Fruit fly (Drosophila melanogaster) whole organism, embryonic: ENCODE results near the gene BckdhA.

Source experiments
- ATbp ChIP-seq: fragments of 200-800 bp; sonication (Bioruptor generic); optimal IDR thresholded peaks from 2 replicates; lab custom pipeline; 2017; ENCODE audit warnings: missing biosample characterization, mild to moderate bottlenecking, missing genetic modification characterization, missing genetic modification reagents
- Adf1 ChIP-seq: fragments of 200-800 bp; sonication (Bioruptor generic); IDR thresholded peaks from 2 replicates; pipeline ENCODE4 v1.3.6; 2022; ENCODE audit warnings: missing biosample characterization, missing genetic modification characterization
- Atf-2 ChIP-seq: fragments of 200-800 bp; sonication (Bioruptor generic); optimal IDR thresholded peaks from 2 replicates; lab custom pipeline; 2016; ENCODE audit warnings: missing biosample characterization, missing genetic modification characterization
- CG11456 ChIP-seq: fragments of 200-800 bp; sonication (Bioruptor generic); IDR thresholded peaks from 3 replicates; pipeline ENCODE4 v1.3.6; 2022; ENCODE audit warnings: missing biosample characterization, missing genetic modification characterization
- CG12104 ChIP-seq: fragments of 200-800 bp; sonication (Bioruptor generic); optimal IDR thresholded peaks from 3 replicates; lab custom pipeline; 2016; ENCODE audit warnings: missing biosample characterization, missing genetic modification characterization
- CG13775 ChIP-seq: fragments of 200-800 bp; sonication (Bioruptor generic); optimal IDR thresholded peaks from 3 replicates; lab custom pipeline; 2017; ENCODE audit warnings: missing biosample characterization, mild to moderate bottlenecking, missing genetic modification characterization
- CG14441 ChIP-seq: fragments of 200-800 bp; sonication (Bioruptor generic); IDR thresholded peaks from 2 replicates; pipeline ENCODE4 v1.3.6; 2022; ENCODE audit warnings: missing biosample characterization, missing genetic modification characterization
- CG1529 ChIP-seq: fragments of 200-800 bp; sonication (Bioruptor generic); optimal IDR thresholded peaks from 3 replicates; lab custom pipeline; 2018; ENCODE audit warnings: missing biosample characterization, missing genetic modification characterization
- CG15479 ChIP-seq: fragments of 200-800 bp; sonication (Bioruptor generic); optimal IDR thresholded peaks from 3 replicates; lab custom pipeline; 2019; ENCODE audit warnings: missing biosample characterization, mild to moderate bottlenecking, missing genetic modification characterization, moderate library complexity
- CG16863 ChIP-seq: fragments of 200-800 bp; sonication (Bioruptor generic); optimal IDR thresholded peaks from 3 replicates; lab custom pipeline; 2016; ENCODE audit warnings: missing biosample characterization, missing genetic modification characterization
- CG17328 ChIP-seq: fragments of 200-800 bp; sonication (Bioruptor generic); IDR thresholded peaks from 2 replicates; pipeline ENCODE4 v1.3.6; 2022; ENCODE audit warnings: missing biosample characterization, missing genetic modification characterization
- CG17359 ChIP-seq: fragments of 200-800 bp; sonication (Bioruptor generic); optimal IDR thresholded peaks from 3 replicates; lab custom pipeline; 2018; ENCODE audit warnings: missing biosample characterization, mild to moderate bottlenecking, missing genetic modification characterization, moderate library complexity
- CG18011 ChIP-seq: fragments of 200-800 bp; sonication (Bioruptor generic); optimal IDR thresholded peaks from 2 replicates; lab custom pipeline; 2017; ENCODE audit warnings: missing biosample characterization, missing genetic modification characterization, mild to moderate bottlenecking, moderate library complexity, missing genotype
- CG2202 ChIP-seq: fragments of 200-800 bp; sonication (Bioruptor generic); optimal IDR thresholded peaks from 2 replicates; lab custom pipeline; 2018; ENCODE audit warnings: missing biosample characterization, mild to moderate bottlenecking, missing genetic modification characterization
- CG2678 ChIP-seq: fragments of 200-800 bp; sonication (Bioruptor generic); optimal IDR thresholded peaks from 3 replicates; lab custom pipeline; 2019; ENCODE audit warnings: missing biosample characterization, mild to moderate bottlenecking, missing genetic modification characterization, moderate library complexity
- CG34224 ChIP-seq: fragments of 200-800 bp; sonication (Bioruptor generic); IDR thresholded peaks from 3 replicates; pipeline ENCODE4 v1.3.6; 2022; ENCODE audit warnings: missing biosample characterization, missing genetic modification characterization; ENCODE audit not compliant: partially characterized antibody
- CG3726 ChIP-seq: fragments of 200-800 bp; sonication (Bioruptor generic); IDR thresholded peaks from 3 replicates; pipeline ENCODE4, ENCODE4 v1.3.6; 2022; ENCODE audit warnings: missing biosample characterization, missing genetic modification characterization
- CG6791 ChIP-seq: fragments of 200-800 bp; sonication (Bioruptor generic); IDR thresholded peaks from 3 replicates; pipeline ENCODE4 v1.3.6; 2022; ENCODE audit warnings: missing biosample characterization, missing genetic modification characterization; ENCODE audit not compliant: partially characterized antibody
- CG8089 ChIP-seq: fragments of 200-800 bp; sonication (Bioruptor generic); optimal IDR thresholded peaks from 3 replicates; lab custom pipeline; 2016; ENCODE audit warnings: missing biosample characterization, missing genetic modification characterization
- CG8388 ChIP-seq: fragments of 200-800 bp; sonication (Bioruptor generic); optimal IDR thresholded peaks from 2 replicates; lab custom pipeline; 2019; ENCODE audit warnings: missing biosample characterization, mild to moderate bottlenecking, missing genetic modification characterization, moderate library complexity
- CG8478 ChIP-seq: fragments of >200 bp; optimal IDR thresholded peaks from 2 replicates; lab custom pipeline; 2018
- CoRest ChIP-seq: fragments of 200-800 bp; sonication (Bioruptor generic); optimal IDR thresholded peaks from 3 replicates; lab custom pipeline; 2018; ENCODE audit warnings: missing biosample characterization, mild to moderate bottlenecking, missing genetic modification characterization, moderate library complexity
- D ChIP-seq, 2 experiments: fragments of 200-800 bp in 1 of 2; fragments of >200 bp in 1 of 2; sonication (Bioruptor generic) in 1 of 2; optimal IDR thresholded peaks; 2 replicates in 1 of 2; 3 replicates in 1 of 2; lab custom pipeline; 2017; ENCODE audit warnings: mild to moderate bottlenecking in 1 of 2, missing biosample characterization in 1 of 2, missing genetic modification characterization in 1 of 2, missing genetic modification reagents in 1 of 2
- Deaf1 ChIP-seq: fragments of 200-800 bp; optimal IDR thresholded peaks from 3 replicates; lab custom pipeline; 2019; ENCODE audit warnings: missing biosample characterization, mild to moderate bottlenecking, missing genetic modification characterization, moderate library complexity
- Dip2 ChIP-seq: fragments of 200-800 bp; sonication (Bioruptor generic); IDR thresholded peaks from 2 replicates; pipeline ENCODE4 v1.3.6; 2022; ENCODE audit warnings: missing biosample characterization, missing genetic modification characterization
- Fer1 ChIP-seq: fragments of 200-800 bp; sonication (Bioruptor generic); optimal IDR thresholded peaks from 2 replicates; lab custom pipeline; 2017; ENCODE audit warnings: missing biosample characterization, mild to moderate bottlenecking, missing genetic modification characterization
- H15 ChIP-seq: fragments of 200-800 bp; sonication (Bioruptor generic); IDR thresholded peaks from 3 replicates; pipeline ENCODE4 v1.3.6; 2022; ENCODE audit warnings: missing biosample characterization, missing genetic modification characterization
- Lim3 ChIP-seq: fragments of 200-800 bp; sonication (Bioruptor generic); IDR thresholded peaks from 2 replicates; pipeline ENCODE4 v1.3.6; 2022; ENCODE audit warnings: missing biosample characterization, missing genetic modification characterization
- Lpt ChIP-seq: fragments of >200 bp; optimal IDR thresholded peaks from 2 replicates; lab custom pipeline; 2018; ENCODE audit warnings: missing biosample characterization, missing genetic modification characterization
- MESR4 ChIP-seq: fragments of 200-800 bp; sonication (Bioruptor generic); optimal IDR thresholded peaks from 2 replicates; lab custom pipeline; 2018; ENCODE audit warnings: missing biosample characterization, mild to moderate bottlenecking, missing genetic modification characterization, moderate library complexity
- Opbp ChIP-seq: fragments of 200-800 bp; sonication (Bioruptor generic); IDR thresholded peaks from 3 replicates; pipeline ENCODE4 v1.3.6; 2022; ENCODE audit warnings: missing biosample characterization, missing genetic modification characterization; ENCODE audit not compliant: partially characterized antibody
- PHDP ChIP-seq: fragments of 200-800 bp; sonication (Bioruptor generic); optimal IDR thresholded peaks from 3 replicates; lab custom pipeline; 2018; ENCODE audit warnings: missing biosample characterization, mild to moderate bottlenecking, missing genetic modification characterization, moderate library complexity
- Rx ChIP-seq: fragments of 200-800 bp; sonication (Bioruptor generic); IDR thresholded peaks from 2 replicates; pipeline ENCODE4 v1.3.6; 2022; ENCODE audit warnings: missing biosample characterization, missing genetic modification characterization
- croc ChIP-seq: fragments of 200-800 bp; sonication (Bioruptor generic); conservative IDR thresholded peaks from 3 replicates; pipeline ENCODE4 v1.3.6; 2022; ENCODE audit warnings: missing biosample characterization, missing genetic modification characterization
- crp ChIP-seq, 2 experiments: fragments of 200-800 bp; sonication (Bioruptor generic); optimal IDR thresholded peaks; 2 replicates in 1 of 2; 3 replicates in 1 of 2; lab custom pipeline; 2017; ENCODE audit warnings: missing biosample characterization in 2 of 2, missing genetic modification characterization in 2 of 2, mild to moderate bottlenecking in 1 of 2, moderate library complexity in 1 of 2
- dati ChIP-seq: fragments of 200-800 bp; sonication (Bioruptor generic); IDR thresholded peaks from 2 replicates; pipeline ENCODE4 v1.3.6; 2022; ENCODE audit warnings: missing biosample characterization, missing genetic modification characterization
- emc ChIP-seq: fragments of 200-800 bp; sonication (Bioruptor generic); optimal IDR thresholded peaks from 2 replicates; lab custom pipeline; 2016; ENCODE audit warnings: missing biosample characterization, missing genetic modification characterization
- eve ChIP-seq, 2 experiments: fragments of >200 bp; optimal IDR thresholded peaks; 2 replicates each; lab custom pipeline; 2017; ENCODE audit warnings: missing biosample characterization in 2 of 2, missing genetic modification characterization in 2 of 2
- gro ChIP-seq: fragments of 200-800 bp; sonication (Bioruptor generic); optimal IDR thresholded peaks from 2 replicates; lab custom pipeline; 2016; ENCODE audit warnings: missing biosample characterization, missing genetic modification characterization
- hb ChIP-seq: fragments of 200-800 bp; sonication (Bioruptor generic); IDR thresholded peaks from 3 replicates; pipeline ENCODE4 v1.3.6; 2022; ENCODE audit warnings: missing biosample characterization, missing genetic modification characterization; ENCODE audit not compliant: partially characterized antibody
- kni ChIP-seq: fragments of 200-800 bp; sonication (Bioruptor generic); optimal IDR thresholded peaks from 3 replicates; lab custom pipeline; 2017; ENCODE audit warnings: mild to moderate bottlenecking, missing biosample characterization, missing genetic modification reagents, missing genetic modification characterization
- lilli ChIP-seq: fragments of 200-800 bp; sonication (Bioruptor generic); optimal IDR thresholded peaks from 3 replicates; lab custom pipeline; 2016; ENCODE audit warnings: missing biosample characterization, missing genetic modification characterization
- lola ChIP-seq, 3 experiments: fragments of >200 bp in 2 of 3; fragments of 200-800 bp in 1 of 3; sonication (Bioruptor generic) in 1 of 3; optimal IDR thresholded peaks; 2 replicates each; lab custom pipeline; 2017 to 2019; ENCODE audit warnings: missing biosample characterization in 3 of 3, missing genetic modification characterization in 3 of 3, mild to moderate bottlenecking in 1 of 3, moderate library complexity in 1 of 3
- nau ChIP-seq: fragments of 200-800 bp; sonication (Bioruptor generic); optimal IDR thresholded peaks from 3 replicates; lab custom pipeline; 2017; ENCODE audit warnings: missing biosample characterization, mild to moderate bottlenecking, missing genetic modification characterization, missing genetic modification reagents
- onecut ChIP-seq: fragments of 200-800 bp; sonication (Bioruptor generic); IDR thresholded peaks from 2 replicates; pipeline ENCODE4 v1.3.6; 2022; ENCODE audit warnings: missing biosample characterization, missing genetic modification characterization
- pfk ChIP-seq: fragments of 200-800 bp; sonication (Bioruptor generic); optimal IDR thresholded peaks from 2 replicates; lab custom pipeline; 2018; ENCODE audit warnings: missing biosample characterization, mild to moderate bottlenecking, missing genetic modification characterization, moderate library complexity
- ranshi ChIP-seq: fragments of 200-800 bp; sonication (Bioruptor generic); IDR thresholded peaks from 2 replicates; pipeline ENCODE4 v1.3.6; 2022; ENCODE audit warnings: missing biosample characterization, missing genetic modification characterization
- schlank ChIP-seq: fragments of 200-800 bp; sonication (Bioruptor generic); optimal IDR thresholded peaks from 2 replicates; lab custom pipeline; 2018; ENCODE audit warnings: missing biosample characterization, mild to moderate bottlenecking, missing genetic modification characterization
- sna ChIP-seq: fragments of 200-800 bp; sonication (Bioruptor generic); IDR thresholded peaks from 2 replicates; pipeline ENCODE4 v1.3.6; 2022; ENCODE audit warnings: missing biosample characterization, missing genetic modification characterization; ENCODE audit not compliant: partially characterized antibody
- tup ChIP-seq: fragments of 200-800 bp; sonication (Bioruptor generic); optimal IDR thresholded peaks from 2 replicates; lab custom pipeline; 2016; ENCODE audit warnings: missing biosample characterization, mild to moderate bottlenecking, missing genetic modification characterization, moderate library complexity

Gene BckdhA

dm6 chr3R:9605084-9605483, 49.5 kb downstream of the BckdhA start (continued):
- TF ChIP-seq PHDP (tag; lab: Kevin White, UChicago) = no peak
- peak in 1 of 2 experiments; percentile 41 for TF ChIP-seq eve (GFP tag; optimal IDR thresholded peaks at IDR 0.05; lab: Kevin White, UChicago)
- TF ChIP-seq CG8388 = peak; percentile 51
- no peak for TF ChIP-seq Opbp (GFP tag; lab: Robert Waterston, UW)
- no peak for TF ChIP-seq onecut
- no peak for TF ChIP-seq CG17359
- TF ChIP-seq Deaf1 (tag; lab: Kevin White, UChicago) = no peak
- peak; percentile 26 for TF ChIP-seq CG2202 (tag; lab: Kevin White, UChicago)
- TF ChIP-seq Rx (GFP tag; lab: Robert Waterston, UW) = no peak
- TF ChIP-seq croc = peak; percentile 48; the same call in 2 of the 3 replicates
- peak; percentile 28 for TF ChIP-seq CoRest (tag; lab: Kevin White, UChicago)
- no peak for TF ChIP-seq Dip2 (GFP tag; lab: Robert Waterston, UW)
- TF ChIP-seq Fer1 = no peak
- TF ChIP-seq CG11456 (GFP tag; lab: Robert Waterston, UW) = no peak
- peak; percentile 34 for TF ChIP-seq lilli (GFP tag; lab: Kevin White, UChicago)
- TF ChIP-seq CG13775 (GFP tag; lab: Kevin White, UChicago) = peak; percentile 44
- TF ChIP-seq H15 (GFP tag; lab: Robert Waterston, UW) = 0 out of 3 replicates have a peak, but pooled peaks have one; percentile 36
- TF ChIP-seq CG17328 (GFP tag; lab: Robert Waterston, UW) = peak; percentile 59
- no peak for TF ChIP-seq CG18011
- no peak for TF ChIP-seq Atf-2 (GFP tag; lab: Kevin White, UChicago)
- peak in 1 of 3 experiments; percentile 71 for TF ChIP-seq lola (GFP tag; optimal IDR thresholded peaks at IDR 0.05; lab: Kevin White, UChicago)
- TF ChIP-seq ranshi (GFP tag; lab: Robert Waterston, UW) = no peak
- TF ChIP-seq CG15479 = no peak
- TF ChIP-seq emc (GFP tag; lab: Kevin White, UChicago) = no peak
- no peak for TF ChIP-seq CG3726 (GFP tag; lab: Robert Waterston, UW)
- TF ChIP-seq nau (GFP tag; lab: Kevin White, UChicago) = no peak
- no peak for TF ChIP-seq gro (GFP tag; lab: Kevin White, UChicago)
- no peak for TF ChIP-seq pfk
- TF ChIP-seq ATbp (GFP tag; lab: Kevin White, UChicago) = no peak
- TF ChIP-seq sna = no peak
- TF ChIP-seq CG12104 (GFP tag; lab: Kevin White, UChicago) = no peak
- TF ChIP-seq CG1529 (GFP tag; lab: Kevin White, UChicago) = no peak
- no peak for TF ChIP-seq MESR4
- no peak for TF ChIP-seq CG8478 (lab: Kevin White, UChicago)
- TF ChIP-seq hb (GFP tag; lab: Robert Waterston, UW) = no peak
- no peak for TF ChIP-seq CG14441
- TF ChIP-seq D (optimal IDR thresholded peaks at IDR 0.05; lab: Kevin White, UChicago) = no peak
- peak; percentile 51 for TF ChIP-seq D (GFP tag; optimal IDR thresholded peaks at IDR 0.05; lab: Kevin White, UChicago)
- no peak for TF ChIP-seq dati
- peak; percentile 23 for TF ChIP-seq CG16863 (GFP tag; lab: Kevin White, UChicago)
- no peak for TF ChIP-seq Lim3
- no peak for TF ChIP-seq Adf1 (GFP tag; lab: Robert Waterston, UW)
- no peak for TF ChIP-seq Lpt (GFP tag; lab: Kevin White, UChicago)
- no peak for TF ChIP-seq crp (GFP tag; optimal IDR thresholded peaks at IDR 0.05; lab: Kevin White, UChicago)
- no peak for TF ChIP-seq CG34224
- peak; percentile 23 for TF ChIP-seq CG2678
- TF ChIP-seq tup (GFP tag; lab: Kevin White, UChicago) = peak; percentile 8
- TF ChIP-seq kni (GFP tag; lab: Kevin White, UChicago) = no peak
- TF ChIP-seq schlank (tag; lab: Kevin White, UChicago) = no peak
- peak; percentile 14 for TF ChIP-seq CG8089 (GFP tag; lab: Kevin White, UChicago)
- no peak for TF ChIP-seq CG6791 (GFP tag; lab: Robert Waterston, UW)
